Fruit fly (Drosophila melanogaster) whole organism, prepupa: ENCODE data around the gene Gyc89Da.

ENCODE experiments used
- CG15336 ChIP-seq: fragments of 200-800 bp; sonication (Bioruptor generic); IDR thresholded peaks from 2 replicates; pipeline ENCODE4 v1.3.6; 2022; ENCODE audit warnings: missing biosample characterization, missing genetic modification characterization
- CG31627 ChIP-seq: fragments of 200-800 bp; sonication (Bioruptor generic); optimal IDR thresholded peaks from 3 replicates; lab custom pipeline; 2016; ENCODE audit warnings: missing biosample characterization, missing genetic modification characterization
- CG32006 ChIP-seq: fragments of 200-800 bp; sonication (Bioruptor generic); optimal IDR thresholded peaks from 3 replicates; lab custom pipeline; 2017; ENCODE audit warnings: missing biosample characterization, mild to moderate bottlenecking, missing genetic modification characterization
- CG4318 ChIP-seq: fragments of 200-800 bp; sonication (Bioruptor generic); optimal IDR thresholded peaks from 3 replicates; lab custom pipeline; 2017; ENCODE audit warnings: missing biosample characterization, mild to moderate bottlenecking, missing genetic modification characterization
- CG8319 ChIP-seq: fragments of 200-800 bp; sonication (Bioruptor generic); optimal IDR thresholded peaks from 3 replicates; lab custom pipeline; 2016; ENCODE audit warnings: missing biosample characterization, missing genetic modification characterization
- CG8632 ChIP-seq: fragments of 200-800 bp; sonication (Bioruptor generic); optimal IDR thresholded peaks from 3 replicates; lab custom pipeline; 2016; ENCODE audit warnings: missing biosample characterization, missing genetic modification characterization
- Gug ChIP-seq: fragments of 200-800 bp; sonication (Bioruptor generic); IDR thresholded peaks from 2 replicates; pipeline ENCODE4 v1.3.6; 2022; ENCODE audit warnings: missing biosample characterization, missing genetic modification characterization
- Hr38 ChIP-seq: sonication (Bioruptor generic); optimal IDR thresholded peaks from 2 replicates; lab custom pipeline; 2016; ENCODE audit warnings: missing biosample characterization, missing genetic modification characterization
- Hr39 ChIP-seq: fragments of 200-800 bp; sonication (Bioruptor generic); optimal IDR thresholded peaks from 2 replicates; lab custom pipeline; 2016; ENCODE audit warnings: missing biosample characterization, missing genetic modification characterization
- Met ChIP-seq: fragments of 200-800 bp; sonication (Bioruptor generic); optimal IDR thresholded peaks from 3 replicates; lab custom pipeline; 2016; ENCODE audit warnings: missing biosample characterization, missing genetic modification characterization
- Smox ChIP-seq: fragments of 200-800 bp; sonication (Bioruptor generic); optimal IDR thresholded peaks from 3 replicates; lab custom pipeline; 2016; ENCODE audit warnings: missing biosample characterization, missing genetic modification characterization
- acj6 ChIP-seq: fragments of 200-800 bp; sonication (Bioruptor generic); optimal IDR thresholded peaks from 3 replicates; lab custom pipeline; 2016; ENCODE audit warnings: missing biosample characterization, missing genetic modification characterization
- dac ChIP-seq: fragments of 200-800 bp; sonication (Bioruptor generic); optimal IDR thresholded peaks from 2 replicates; lab custom pipeline; 2017; ENCODE audit warnings: missing biosample characterization, mild to moderate bottlenecking, missing genetic modification characterization
- esn ChIP-seq: fragments of 200-800 bp; sonication (Bioruptor generic); optimal IDR thresholded peaks from 2 replicates; lab custom pipeline; 2016; ENCODE audit warnings: missing biosample characterization, mild to moderate bottlenecking, missing genetic modification characterization, moderate library complexity

- TF ChIP-seq Hr38 (GFP tag; lab: Kevin White, UChicago) = no peak
- TF ChIP-seq Hr39 (GFP tag; lab: Kevin White, UChicago) = no peak
- TF ChIP-seq acj6 (GFP tag; lab: Kevin White, UChicago) = no peak
- no peak for TF ChIP-seq CG8319 (GFP tag; lab: Kevin White, UChicago)
- TF ChIP-seq esn = no peak
- TF ChIP-seq Met (GFP tag; lab: Kevin White, UChicago) = no peak
- TF ChIP-seq CG8632 (GFP tag; lab: Kevin White, UChicago) = no peak
- no peak for TF ChIP-seq dac (GFP tag; lab: Kevin White, UChicago)
- TF ChIP-seq Gug (GFP tag; lab: Robert Waterston, UW) = no peak
- TF ChIP-seq CG4318 (GFP tag; lab: Kevin White, UChicago) = no peak
- TF ChIP-seq CG31627 (GFP tag; lab: Kevin White, UChicago) = no peak
- no peak for TF ChIP-seq CG15336
- no peak for TF ChIP-seq Smox (GFP tag; lab: Kevin White, UChicago)
- TF ChIP-seq CG32006 (GFP tag; lab: Kevin White, UChicago) = no peak
Measured at dm6 chr3R:16476472-16476871, 4.1 kb downstream of the Gyc89Da start.
